Worm (Caenorhabditis elegans) whole organism, L4 larva: Measurements from ENCODE around the gene Y57E12AL.6.

Experiments
- attf-4 ChIP-seq: sonication (generic microtip); optimal IDR thresholded peaks from 3 replicates; lab custom pipeline; 2017; ENCODE audit warnings: missing biosample characterization, missing genetic modification characterization
- lin-39 ChIP-seq: fragments of 150-350 bp; optimal IDR thresholded peaks from 2 replicates; lab custom pipeline; 2014; ENCODE audit warnings: missing biosample characterization, missing genetic modification reagents, missing genetic modification characterization
- ztf-7 ChIP-seq: fragments of 150-350 bp; optimal IDR thresholded peaks from 2 replicates; lab custom pipeline; 2014; ENCODE audit warnings: missing biosample characterization, missing genetic modification characterization

DNA sequence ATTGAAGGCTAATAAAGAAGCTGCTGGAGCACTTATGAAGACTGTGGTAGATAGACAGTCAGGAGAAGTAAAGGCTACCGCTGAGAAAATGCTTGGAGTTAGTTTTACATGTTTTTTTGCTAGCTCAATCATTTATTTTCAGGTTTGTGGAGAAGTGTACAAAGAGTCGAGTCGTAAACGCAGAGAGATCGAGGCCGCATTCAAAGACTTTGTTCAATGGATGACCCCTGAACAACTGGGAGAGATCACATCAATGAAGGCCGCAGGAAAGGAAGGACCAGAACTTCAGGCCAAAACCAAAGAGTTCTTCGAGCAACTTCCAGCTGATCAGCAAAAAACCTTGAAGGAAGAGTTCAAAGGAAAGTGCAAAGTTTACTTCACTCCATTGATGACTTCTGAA lies 18.5 kb upstream of the Y57E12AL.6 start:
- TF ChIP-seq ztf-7 (tag; lab: Kevin White, UChicago): no peak
- TF ChIP-seq attf-4 (tag; lab: Kevin White, UChicago): no peak
- TF ChIP-seq lin-39: no peak
